Fruit fly (Drosophila melanogaster): ENCODE measurements around the gene CG13982.

CG13982 gene

dm6 chr2L:6411953-6412352, at the start of gene CG13982:
TSS of gene CG13982 (plus strand) at chr2L:6412315.
- TF ChIP-seq noc (tag; optimal IDR thresholded peaks at IDR 0.05), result no peak

DNA sequence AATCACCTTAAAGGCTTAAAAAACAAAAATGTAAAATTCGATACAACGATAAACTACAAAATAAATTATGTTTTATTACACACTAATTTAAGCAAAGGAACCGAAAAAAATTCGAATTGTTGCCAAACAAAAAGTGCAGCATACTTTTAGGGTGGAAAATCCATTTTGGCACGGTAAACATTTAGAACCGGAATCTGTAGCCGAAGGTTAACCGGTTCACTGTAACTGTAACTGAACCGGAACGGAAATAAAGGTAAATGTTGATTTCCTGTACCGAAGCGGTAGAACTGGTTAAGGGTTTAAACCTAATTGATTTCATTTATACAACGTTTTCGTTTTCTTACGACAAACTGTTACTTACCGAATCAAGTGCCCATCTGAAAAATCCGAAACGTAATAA, 45.2 kb upstream of the CG13982 start:
- no peak for TF ChIP-seq noc (tag; optimal IDR thresholded peaks at IDR 0.05)

dm6 chr2L:6367478-6367932, 44.6 kb upstream of the CG13982 start, which contains the start of gene Nepl4:
TSS of gene Nepl4 (plus strand) at chr2L:6367882.
- peak; percentile 82 for TF ChIP-seq noc (tag; optimal IDR thresholded peaks at IDR 0.05)

- TF ChIP-seq noc (tag; optimal IDR thresholded peaks at IDR 0.05), result no peak
Observed at dm6 chr2L:6369286-6369685, 42.8 kb upstream of the CG13982 start.

DNA sequence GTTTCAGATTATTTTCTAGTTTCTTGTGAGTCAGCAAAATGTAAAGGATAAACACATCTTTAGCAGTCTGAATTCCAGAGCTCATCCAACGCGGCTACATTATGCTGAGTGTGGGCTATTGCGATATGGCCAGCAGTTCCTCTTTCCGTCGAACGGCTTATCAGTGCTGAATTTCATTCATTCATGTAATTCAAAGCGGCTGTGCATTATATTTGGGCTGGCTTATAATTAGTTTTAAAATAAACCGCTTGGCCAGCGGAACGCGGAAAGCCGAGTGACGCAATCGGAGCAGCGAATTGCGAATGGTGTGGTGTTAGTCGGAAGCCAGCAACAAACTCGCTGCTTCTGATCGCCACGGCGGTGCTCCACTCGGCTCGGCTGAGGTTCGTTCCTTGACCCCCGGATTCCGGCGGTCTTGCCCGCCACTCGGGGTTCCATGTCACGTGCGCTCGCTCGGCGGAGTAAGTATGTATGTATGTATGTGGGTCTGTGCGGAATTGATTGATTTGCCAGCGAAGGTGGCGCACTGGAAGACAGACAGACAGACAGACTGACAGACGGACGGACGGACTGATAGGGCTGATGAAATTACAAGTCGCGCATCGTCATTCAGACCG, 41.0 kb upstream of the CG13982 start:
- no peak for TF ChIP-seq noc (tag; optimal IDR thresholded peaks at IDR 0.05)

dm6 chr2L:6372088-6372487, 40.0 kb upstream of the CG13982 start, which contains the start of gene slam:
TSS of gene slam (plus strand) at chr2L:6372388.
- TF ChIP-seq noc (tag; optimal IDR thresholded peaks at IDR 0.05), result no peak

dm6 chr2L:6373141-6373540, 39.0 kb upstream of the CG13982 start:
- TF ChIP-seq noc (tag; optimal IDR thresholded peaks at IDR 0.05), result no peak

dm6 chr2L:6379197-6379596, 32.9 kb upstream of the CG13982 start:
- TF ChIP-seq noc (tag; optimal IDR thresholded peaks at IDR 0.05), result no peak

dm6 chr2L:6380966-6381365, 31.1 kb upstream of the CG13982 start, which contains the start of gene Nepl5:
TSS of gene Nepl5 (plus strand) at chr2L:6381266.
- TF ChIP-seq noc (tag; optimal IDR thresholded peaks at IDR 0.05), result no peak

- TF ChIP-seq noc (tag; optimal IDR thresholded peaks at IDR 0.05), result no peak
Observed at dm6 chr2L:6385409-6385808, 26.7 kb upstream of the CG13982 start, which contains the start of gene Nepl6. TSS of gene Nepl6 (minus strand) at chr2L:6385512.

- TF ChIP-seq noc (tag; optimal IDR thresholded peaks at IDR 0.05), result no peak
Observed at dm6 chr2L:6387068-6387467, 25.0 kb upstream of the CG13982 start.

- TF ChIP-seq noc (tag; optimal IDR thresholded peaks at IDR 0.05), result no peak
Observed at dm6 chr2L:6391469-6391868, 20.6 kb upstream of the CG13982 start.

- TF ChIP-seq noc (tag; optimal IDR thresholded peaks at IDR 0.05), result no peak
Observed at dm6 chr2L:6397149-6397548, 15.0 kb upstream of the CG13982 start, which contains the start of gene CG42369. TSS of gene CG42369 (minus strand) at chr2L:6397249.

DNA sequence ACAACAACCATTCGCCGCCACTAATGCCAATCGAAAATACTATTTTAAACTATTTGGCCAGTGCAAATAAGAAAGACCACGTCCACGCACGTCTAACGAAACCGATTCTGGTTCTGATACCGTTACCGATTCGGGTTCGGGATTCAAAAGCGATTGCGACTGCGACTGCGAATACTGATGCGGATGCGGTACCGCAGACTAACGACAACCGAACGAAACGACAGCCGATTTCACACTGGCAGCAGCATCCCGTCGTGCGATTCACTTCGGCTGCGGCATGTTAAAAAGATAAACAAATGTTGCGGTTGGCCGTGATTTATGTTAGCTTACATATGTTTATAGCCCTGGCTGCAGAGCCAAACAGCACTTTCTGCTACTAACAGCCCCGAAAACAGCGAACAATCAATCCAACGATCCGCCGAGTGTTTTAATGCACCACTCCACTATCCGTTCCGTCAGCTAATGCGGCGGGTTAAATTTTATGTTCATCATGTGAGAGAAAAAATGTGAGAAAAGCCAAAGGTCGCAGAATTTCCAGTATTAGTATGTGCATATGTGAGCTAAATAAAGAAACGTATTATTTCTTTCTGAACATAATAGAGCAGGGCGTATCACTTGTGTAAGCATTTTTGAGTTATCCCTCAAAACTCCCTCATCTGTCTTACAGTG, 892 bp upstream of the CG13982 start, which contains the start of gene DIP-epsilon:
DIP-epsilon (minus strand) TSS at position 238 of the 669 bp plus-strand sequence.
- no peak for TF ChIP-seq noc (tag; optimal IDR thresholded peaks at IDR 0.05)

- TF ChIP-seq noc (tag; optimal IDR thresholded peaks at IDR 0.05), result no peak
Observed at dm6 chr2L:6421495-6421894, 9.4 kb downstream of the CG13982 start.

DNA sequence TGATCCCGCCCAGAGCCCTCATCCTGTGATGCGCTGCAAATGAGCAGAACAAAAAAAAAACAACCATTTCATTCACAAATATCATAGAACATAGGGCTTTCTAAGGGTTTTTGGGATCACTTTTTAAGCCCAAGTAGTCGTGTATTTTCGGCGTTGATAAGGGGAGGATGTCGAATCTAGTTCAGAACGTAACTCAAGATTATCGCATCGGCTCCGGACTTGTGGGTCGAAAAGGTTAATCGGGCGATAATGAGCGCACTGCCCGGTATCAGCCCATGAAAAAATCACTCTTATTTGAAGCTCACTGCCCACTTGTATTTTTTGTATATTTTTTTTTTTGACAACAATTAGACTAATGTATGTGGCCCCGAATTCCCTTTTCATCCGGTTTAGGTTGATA, 10.4 kb downstream of the CG13982 start:
- peak; percentile 9 for TF ChIP-seq noc (tag; optimal IDR thresholded peaks at IDR 0.05)

- TF ChIP-seq noc (tag; optimal IDR thresholded peaks at IDR 0.05), result peak; percentile 57
Observed at dm6 chr2L:6423148-6423547, 11.0 kb downstream of the CG13982 start, which contains the start of gene Tig. TSS of gene Tig (minus strand) at chr2L:6423310.
